Fruit fly (Drosophila melanogaster) whole organism, wandering third instar larva: ENCODE measurements around the gene Ilp8.

Source experiments
- Abd-B ChIP-seq: fragments of >200 bp; optimal IDR thresholded peaks from 2 replicates; lab custom pipeline; 2017; ENCODE audit warnings: missing biosample characterization, missing genetic modification characterization
- CG32264 ChIP-seq: fragments of 200-800 bp; sonication (Bioruptor generic); optimal IDR thresholded peaks from 2 replicates; lab custom pipeline; 2016; ENCODE audit warnings: missing biosample characterization, missing genetic modification characterization
- CG9705 ChIP-seq: fragments of 200-800 bp; sonication (Bioruptor generic); optimal IDR thresholded peaks from 2 replicates; lab custom pipeline; 2018; ENCODE audit warnings: missing biosample characterization, mild to moderate bottlenecking, missing genetic modification characterization
- CrebA ChIP-seq: fragments of 200-800 bp; sonication (Bioruptor generic); optimal IDR thresholded peaks from 2 replicates; lab custom pipeline; 2016; ENCODE audit warnings: missing biosample characterization, mild to moderate bottlenecking, missing genetic modification characterization, borderline replicate concordance
- Dfd ChIP-seq: fragments of >200 bp; optimal IDR thresholded peaks from 2 replicates; lab custom pipeline; 2017; ENCODE audit warnings: missing biosample characterization, missing genetic modification characterization
- Dif ChIP-seq: fragments of 200-275, 200-300 bp; sonication (Bioruptor generic); optimal IDR thresholded peaks from 2 replicates; lab custom pipeline; 2018; ENCODE audit warnings: missing biosample characterization, missing genetic modification characterization; ENCODE audit not compliant: partially characterized antibody
- GATAd ChIP-seq: sonication (Bioruptor generic); optimal IDR thresholded peaks from 2 replicates; lab custom pipeline; 2016; ENCODE audit warnings: missing biosample characterization, missing genetic modification characterization
- HLH106 ChIP-seq: fragments of 200-800 bp; optimal IDR thresholded peaks from 3 replicates; lab custom pipeline; 2019; ENCODE audit warnings: missing biosample characterization, mild to moderate bottlenecking, missing genetic modification characterization, moderate library complexity
- Hnf4 ChIP-seq: fragments of 200-800 bp; sonication (Bioruptor generic); optimal IDR thresholded peaks from 2 replicates; lab custom pipeline; 2016; ENCODE audit warnings: missing biosample characterization, mild to moderate bottlenecking, missing genetic modification characterization
- Hr78 ChIP-seq: fragments of >200 bp; optimal IDR thresholded peaks from 2 replicates; lab custom pipeline; 2017; ENCODE audit warnings: missing biosample characterization, missing genetic modification characterization
- Hr83 ChIP-seq: fragments of 200-300 bp; sonication (Bioruptor generic); optimal IDR thresholded peaks from 2 replicates; lab custom pipeline; 2016; ENCODE audit warnings: missing biosample characterization, mild to moderate bottlenecking, missing genetic modification characterization, moderate library complexity; ENCODE audit not compliant: poor library complexity, severe bottlenecking
- Jra ChIP-seq: sonication (Bioruptor generic); optimal IDR thresholded peaks from 2 replicates; lab custom pipeline; 2016; ENCODE audit warnings: missing biosample characterization, missing genetic modification characterization
- Mio ChIP-seq: sonication (Bioruptor generic); optimal IDR thresholded peaks from 2 replicates; lab custom pipeline; 2016; ENCODE audit warnings: missing biosample characterization, missing genetic modification characterization
- Myc ChIP-seq: fragments of >200 bp; optimal IDR thresholded peaks from 2 replicates; lab custom pipeline; 2017
- N ChIP-seq: fragments of >200 bp; optimal IDR thresholded peaks from 2 replicates; lab custom pipeline; 2018; ENCODE audit warnings: missing biosample characterization, missing external identifiers, missing genetic modification characterization
- OdsH ChIP-seq: fragments of 200-800 bp; sonication (Bioruptor generic); optimal IDR thresholded peaks from 2 replicates; lab custom pipeline; 2016; ENCODE audit warnings: missing biosample characterization, mild to moderate bottlenecking, missing genetic modification characterization
- Rel ChIP-seq, 2 experiments: fragments of 200-800 bp; sonication (Bioruptor generic) in 1 of 2; optimal IDR thresholded peaks; 2 replicates in 1 of 2; 3 replicates in 1 of 2; lab custom pipeline; 2016 to 2019; ENCODE audit warnings: mild to moderate bottlenecking in 2 of 2, missing biosample characterization in 2 of 2, missing genetic modification characterization in 2 of 2, moderate library complexity in 1 of 2
- Sp1 ChIP-seq: fragments of 200-800 bp; sonication (Bioruptor generic); optimal IDR thresholded peaks from 3 replicates; lab custom pipeline; 2019; ENCODE audit warnings: missing biosample characterization, mild to moderate bottlenecking, missing genetic modification characterization, moderate library complexity
- Vsx2 ChIP-seq: fragments of 200-300, 225-300 bp; sonication (Bioruptor generic); optimal IDR thresholded peaks from 2 replicates; lab custom pipeline; 2018; ENCODE audit warnings: missing biosample characterization, missing genetic modification characterization; ENCODE audit not compliant: partially characterized antibody
- br ChIP-seq: fragments of 200-800 bp; sonication (Bioruptor generic); optimal IDR thresholded peaks from 2 replicates; lab custom pipeline; 2016; ENCODE audit warnings: missing biosample characterization, missing genetic modification characterization
- brk ChIP-seq: fragments of 200-800 bp; sonication (Bioruptor generic); optimal IDR thresholded peaks from 2 replicates; lab custom pipeline; 2016; ENCODE audit warnings: missing biosample characterization, mild to moderate bottlenecking, missing genetic modification characterization
- dl ChIP-seq, 2 experiments: fragments of 175-275, 200-275 bp in 1 of 2; fragments of 200-275 bp in 1 of 2; sonication (Bioruptor generic); optimal IDR thresholded peaks; lab custom pipeline; 2018; ENCODE audit warnings: mild to moderate bottlenecking in 2 of 2, missing biosample characterization in 2 of 2, missing genetic modification characterization in 2 of 2, moderate library complexity in 2 of 2; ENCODE audit not compliant: partially characterized antibody in 2 of 2, insufficient read depth in 1 of 2
- dmrt93B ChIP-seq: fragments of 200-800 bp; sonication (Bioruptor generic); optimal IDR thresholded peaks from 2 replicates; lab custom pipeline; 2018; ENCODE audit warnings: missing biosample characterization, mild to moderate bottlenecking, missing genetic modification characterization
- dsf ChIP-seq: sonication (Bioruptor generic); optimal IDR thresholded peaks from 2 replicates; lab custom pipeline; 2016; ENCODE audit warnings: missing biosample characterization, missing genetic modification characterization, borderline replicate concordance
- ey ChIP-seq: fragments of 200-800 bp; sonication (Bioruptor generic); optimal IDR thresholded peaks from 2 replicates; lab custom pipeline; 2016; ENCODE audit warnings: missing biosample characterization, missing genetic modification characterization
- foxo ChIP-seq, 2 experiments: fragments of 200-800 bp; sonication (Bioruptor generic); optimal IDR thresholded peaks; 2 replicates in 1 of 2; 3 replicates in 1 of 2; lab custom pipeline; 2016 to 2017; ENCODE audit warnings: missing biosample characterization in 2 of 2, missing genetic modification characterization in 2 of 2
- fru ChIP-seq: fragments of 200-800 bp; sonication (Bioruptor generic); optimal IDR thresholded peaks from 3 replicates; lab custom pipeline; 2016; ENCODE audit warnings: missing biosample characterization, mild to moderate bottlenecking, missing genetic modification characterization
- h ChIP-seq: fragments of 200-800 bp; sonication (Bioruptor generic); optimal IDR thresholded peaks from 3 replicates; lab custom pipeline; 2016; ENCODE audit warnings: missing biosample characterization, mild to moderate bottlenecking, missing genetic modification characterization
- jim ChIP-seq: fragments of 175-275, 200-325 bp; sonication (Bioruptor generic); optimal IDR thresholded peaks from 2 replicates; lab custom pipeline; 2016; ENCODE audit warnings: missing biosample characterization, mild to moderate bottlenecking, missing genetic modification characterization
- lola ChIP-seq: fragments of >200 bp; optimal IDR thresholded peaks from 2 replicates; lab custom pipeline; 2017; ENCODE audit warnings: missing biosample characterization, missing genetic modification characterization
- pan ChIP-seq: fragments of >200 bp; optimal IDR thresholded peaks from 2 replicates; lab custom pipeline; 2017
- psq ChIP-seq: fragments of 200-800 bp; sonication (Bioruptor generic); optimal IDR thresholded peaks from 3 replicates; lab custom pipeline; 2017; ENCODE audit warnings: missing biosample characterization, mild to moderate bottlenecking, missing genetic modification characterization, moderate library complexity
- rgr ChIP-seq: fragments of 200-800 bp; sonication (Bioruptor generic); optimal IDR thresholded peaks from 3 replicates; lab custom pipeline; 2016; ENCODE audit warnings: missing biosample characterization, mild to moderate bottlenecking, missing genetic modification characterization
- sage ChIP-seq: fragments of 200-800 bp; sonication (Bioruptor generic); optimal IDR thresholded peaks from 2 replicates; lab custom pipeline; 2016; ENCODE audit warnings: missing biosample characterization, mild to moderate bottlenecking, missing genetic modification characterization
- sv ChIP-seq: fragments of 200-800 bp; sonication (Bioruptor generic); optimal IDR thresholded peaks from 3 replicates; lab custom pipeline; 2016; ENCODE audit warnings: missing biosample characterization, missing genetic modification characterization
- tai ChIP-seq: sonication (Bioruptor generic); optimal IDR thresholded peaks from 2 replicates; lab custom pipeline; 2016; ENCODE audit warnings: missing biosample characterization, missing genetic modification characterization
- usp ChIP-seq: fragments of >200 bp; optimal IDR thresholded peaks from 2 replicates; lab custom pipeline; 2017; ENCODE audit warnings: missing biosample characterization, missing genetic modification characterization
- woc ChIP-seq: sonication (Bioruptor generic); optimal IDR thresholded peaks from 2 replicates; lab custom pipeline; 2016; ENCODE audit warnings: missing biosample characterization, mild to moderate bottlenecking, missing genetic modification characterization

Gene Ilp8

DNA sequence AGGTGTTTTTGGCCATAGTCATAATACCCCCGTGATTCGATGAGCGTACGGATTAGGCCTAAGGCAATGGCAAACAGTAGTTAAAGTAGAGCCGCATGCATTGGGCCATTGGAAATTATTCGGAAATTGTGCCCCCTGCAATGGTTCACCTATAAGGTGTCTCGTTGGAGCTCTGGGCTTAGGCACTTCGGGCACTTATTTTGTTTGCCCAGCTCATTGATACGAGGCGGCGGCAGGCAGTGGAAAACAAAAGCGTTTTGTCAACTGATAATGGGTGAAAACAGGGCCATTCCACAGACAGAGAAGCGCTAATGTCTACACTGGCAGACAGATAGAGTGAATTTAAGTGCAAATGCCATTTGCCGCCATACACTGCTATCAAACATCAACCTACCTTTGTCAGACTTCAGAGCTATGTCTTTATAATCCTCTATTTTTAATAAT lies 25.6 kb downstream of the Ilp8 start:
- TF ChIP-seq rgr (GFP tag; lab: Kevin White, UChicago) (peak; percentile 28), Hr78 (no peak), foxo (GFP tag; optimal IDR thresholded peaks at IDR 0.05; lab: Kevin White, UChicago) (peak in 1 of 2 experiments; percentile 14), Hr83 (peak; percentile 1), brk (GFP tag; lab: Kevin White, UChicago) (no peak), Rel (GFP tag; optimal IDR thresholded peaks at IDR 0.05; lab: Kevin White, UChicago) (no peak), Rel (tag; optimal IDR thresholded peaks at IDR 0.05; lab: Kevin White, UChicago) (peak; percentile 46), h (GFP tag; lab: Kevin White, UChicago) (peak; percentile 46)
- TF ChIP-seq, all 38 proteins: peak for 5

DNA sequence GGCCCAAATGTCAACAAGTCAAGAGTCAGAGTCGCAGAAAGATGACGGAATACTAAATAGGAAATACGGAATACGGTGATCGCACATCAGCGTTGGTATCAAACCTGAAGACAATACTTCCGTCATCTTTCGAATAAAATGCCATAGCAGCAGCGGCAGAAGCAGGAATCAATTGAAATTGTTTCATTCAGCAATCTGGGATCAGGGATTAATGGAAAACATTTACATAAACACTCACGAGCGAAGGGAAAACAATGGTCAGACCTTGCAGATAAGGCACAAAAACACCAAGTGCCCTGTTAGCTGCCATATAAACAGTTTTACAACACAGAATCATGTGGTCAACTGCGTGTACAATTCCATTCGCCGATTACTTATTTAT lies 26.5 kb downstream of the Ilp8 start:
- no peak for TF ChIP-seq Hnf4 (GFP tag; lab: Kevin White, UChicago)
- TF ChIP-seq Rel (GFP tag; optimal IDR thresholded peaks at IDR 0.05; lab: Kevin White, UChicago), result no peak
- TF ChIP-seq Rel (tag; optimal IDR thresholded peaks at IDR 0.05; lab: Kevin White, UChicago), result peak; percentile 24

DNA sequence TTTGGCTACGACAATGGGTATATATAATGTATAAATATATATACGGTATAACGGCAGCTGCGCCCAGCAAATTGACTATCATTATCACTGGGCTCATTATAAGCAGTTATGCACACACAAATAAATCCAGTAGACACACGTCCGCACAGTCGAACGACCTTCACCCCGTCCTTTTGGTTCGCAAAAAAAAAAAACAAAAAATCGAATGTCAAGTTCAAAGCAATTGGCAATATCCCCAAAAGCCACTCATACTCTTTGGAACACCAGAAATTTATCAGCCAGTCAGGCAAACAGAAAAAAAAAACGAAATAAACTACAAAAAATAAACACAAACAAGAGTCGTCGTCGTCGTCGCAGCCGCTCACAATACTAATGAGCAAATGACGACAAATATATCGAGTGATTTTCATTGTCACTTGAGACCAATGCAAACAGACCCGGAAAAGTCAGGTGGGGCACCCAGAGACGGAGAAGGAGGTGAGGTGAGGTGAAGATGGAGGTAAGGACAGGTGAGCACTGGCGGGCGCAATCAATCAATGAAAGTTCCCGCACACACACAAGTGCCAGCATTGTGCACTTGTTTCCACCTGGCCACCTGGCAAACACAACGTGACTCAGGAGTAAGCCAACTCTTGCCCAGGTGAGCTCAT lies 27.0 kb downstream of the Ilp8 start:
- no peak for TF ChIP-seq CrebA (GFP tag; lab: Kevin White, UChicago)
- no peak for TF ChIP-seq Hr83
- no peak for TF ChIP-seq dsf
- no peak for TF ChIP-seq foxo (GFP tag; optimal IDR thresholded peaks at IDR 0.05; lab: Kevin White, UChicago)
- no peak for TF ChIP-seq Dif (GFP tag; lab: Kevin White, UChicago)
- no peak for TF ChIP-seq ey
- no peak for TF ChIP-seq CG9705 (GFP tag; lab: Kevin White, UChicago)
- TF ChIP-seq br (GFP tag; lab: Kevin White, UChicago), result no peak
- no peak for TF ChIP-seq dl (GFP tag; optimal IDR thresholded peaks at IDR 0.05; lab: Kevin White, UChicago; ENCODE audit: insufficient read depth in 1 of 2, partially characterized antibody in 2 of 2)
- peak; percentile 37 for TF ChIP-seq OdsH (GFP tag; lab: Kevin White, UChicago)
- no peak for TF ChIP-seq usp (GFP tag; lab: Kevin White, UChicago)
- peak; percentile 3 for TF ChIP-seq HLH106
- no peak for TF ChIP-seq Myc (lab: Kevin White, UChicago)
- TF ChIP-seq, all 38 proteins: peak for 2

DNA sequence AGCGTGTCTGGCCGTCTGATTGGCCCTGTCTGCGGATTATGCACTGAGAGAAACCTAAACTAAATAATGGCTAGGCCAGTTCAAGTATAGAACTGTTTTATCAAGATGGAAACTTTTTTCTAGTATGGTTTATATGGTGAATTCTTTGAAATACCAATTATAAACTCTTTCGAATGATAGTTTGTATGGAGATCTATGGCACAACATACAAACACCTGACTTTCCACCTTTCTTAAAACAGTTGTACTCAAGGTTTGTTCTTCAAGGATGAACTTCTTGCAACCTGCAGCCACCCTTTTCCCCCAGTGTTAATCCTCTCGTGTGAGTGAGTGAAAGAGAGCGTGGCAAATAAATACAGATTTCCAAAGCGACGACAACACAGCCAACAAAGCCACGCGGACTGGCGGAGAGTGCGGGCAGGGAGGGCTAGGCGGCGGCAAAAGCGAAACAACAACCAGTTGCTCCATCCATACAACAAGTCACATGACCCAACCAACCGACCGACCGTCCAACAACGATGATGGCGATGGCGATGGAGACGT lies 27.6 kb downstream of the Ilp8 start:
- TF ChIP-seq GATAd (GFP tag; lab: Kevin White, UChicago), result no peak
- no peak for TF ChIP-seq Hr83
- TF ChIP-seq foxo (GFP tag; optimal IDR thresholded peaks at IDR 0.05; lab: Kevin White, UChicago), result peak in 1 of 2 experiments; percentile 66
- no peak for TF ChIP-seq Jra (GFP tag; lab: Kevin White, UChicago)
- TF ChIP-seq CG32264 (GFP tag; lab: Kevin White, UChicago), result no peak
- TF ChIP-seq fru (GFP tag; lab: Kevin White, UChicago), result peak; percentile 76
- TF ChIP-seq N, result no peak
- TF ChIP-seq lola (GFP tag; lab: Kevin White, UChicago), result no peak
- TF ChIP-seq pan (lab: Kevin White, UChicago), result no peak
- peak; percentile 73 for TF ChIP-seq HLH106
- TF ChIP-seq Dfd (GFP tag; lab: Kevin White, UChicago), result no peak
- no peak for TF ChIP-seq brk (GFP tag; lab: Kevin White, UChicago)
- TF ChIP-seq sv, result peak; percentile 70
- peak; percentile 45 for TF ChIP-seq Hnf4 (GFP tag; lab: Kevin White, UChicago)
- TF ChIP-seq Hr78, result no peak
- peak; percentile 63 for TF ChIP-seq h (GFP tag; lab: Kevin White, UChicago)
- TF ChIP-seq Sp1 (GFP tag; lab: Kevin White, UChicago), result peak; percentile 66
- TF ChIP-seq CrebA (GFP tag; lab: Kevin White, UChicago), result no peak
- TF ChIP-seq rgr (GFP tag; lab: Kevin White, UChicago), result peak; percentile 63
- TF ChIP-seq dl (GFP tag; optimal IDR thresholded peaks at IDR 0.05; lab: Kevin White, UChicago; ENCODE audit: insufficient read depth in 1 of 2, partially characterized antibody in 2 of 2), result no peak
- no peak for TF ChIP-seq tai
- no peak for TF ChIP-seq Abd-B (GFP tag; lab: Kevin White, UChicago)
- peak; percentile 74 for TF ChIP-seq dmrt93B
- TF ChIP-seq br (GFP tag; lab: Kevin White, UChicago), result peak; percentile 74
- TF ChIP-seq ey, result peak; percentile 74
- no peak for TF ChIP-seq dsf
- peak; percentile 40 for TF ChIP-seq OdsH (GFP tag; lab: Kevin White, UChicago)
- no peak for TF ChIP-seq Myc (lab: Kevin White, UChicago)
- TF ChIP-seq usp (GFP tag; lab: Kevin White, UChicago), result no peak
- no peak for TF ChIP-seq Vsx2 (GFP tag; lab: Kevin White, UChicago)
- no peak for TF ChIP-seq Dif (GFP tag; lab: Kevin White, UChicago)
- no peak for TF ChIP-seq CG9705 (GFP tag; lab: Kevin White, UChicago)
- TF ChIP-seq Rel (GFP tag; optimal IDR thresholded peaks at IDR 0.05; lab: Kevin White, UChicago), result no peak
- TF ChIP-seq Rel (tag; optimal IDR thresholded peaks at IDR 0.05; lab: Kevin White, UChicago), result no peak
- no peak for TF ChIP-seq jim (GFP tag; lab: Kevin White, UChicago)
- TF ChIP-seq woc, result peak; percentile 45
- peak; percentile 30 for TF ChIP-seq psq (GFP tag; lab: Kevin White, UChicago)
- no peak for TF ChIP-seq sage (GFP tag; lab: Kevin White, UChicago)
- TF ChIP-seq Mio (GFP tag; lab: Kevin White, UChicago), result no peak
